Worm (Caenorhabditis elegans) whole organism, early embryonic: ENCODE data around the gene folr-1.

Source experiments
- B0310.2 ChIP-seq: sonication (generic microtip); optimal IDR thresholded peaks from 2 replicates; lab custom pipeline; 2016; ENCODE audit warnings: mild to moderate bottlenecking, missing genetic modification characterization, missing compliant biosample characterization
- F13C5.2 ChIP-seq: sonication (generic microtip); optimal IDR thresholded peaks from 2 replicates; lab custom pipeline; 2017; ENCODE audit warnings: mild to moderate bottlenecking, missing genetic modification characterization, inconsistent platforms, missing compliant biosample characterization
- aly-1 ChIP-seq: sonication (generic microtip); optimal IDR thresholded peaks from 2 replicates; lab custom pipeline; 2016; ENCODE audit warnings: missing genetic modification characterization, missing compliant biosample characterization
- ama-1 ChIP-seq: fragments of 150-350 bp; optimal IDR thresholded peaks from 2 replicates; lab custom pipeline; 2014
- ceh-13 ChIP-seq: fragments of 200-800 bp; sonication (Bioruptor generic); optimal IDR thresholded peaks from 2 replicates; lab custom pipeline; 2018; ENCODE audit warnings: mild to moderate bottlenecking, missing genetic modification characterization, missing compliant biosample characterization
- ceh-36 ChIP-seq: sonication (generic microtip); optimal IDR thresholded peaks from 2 replicates; lab custom pipeline; 2016; ENCODE audit warnings: missing genetic modification characterization, inconsistent platforms, missing compliant biosample characterization
- ets-7 ChIP-seq: sonication (generic microtip); optimal IDR thresholded peaks from 2 replicates; lab custom pipeline; 2016; ENCODE audit warnings: missing genotype, missing genetic modification characterization, missing compliant biosample characterization
- flt-1 ChIP-seq: fragments of 200-800 bp; sonication (Bioruptor generic); IDR thresholded peaks from 2 replicates; pipeline ENCODE4 v1.3.6; 2022; ENCODE audit warnings: missing genetic modification characterization, missing compliant biosample characterization
- hmbx-1 ChIP-seq: sonication (generic microtip); optimal IDR thresholded peaks from 2 replicates; lab custom pipeline; 2016; ENCODE audit warnings: mild to moderate bottlenecking, missing genetic modification characterization, missing compliant biosample characterization
- hmg-4 ChIP-seq: fragments of 200-800 bp; sonication (Bioruptor generic); optimal IDR thresholded peaks from 2 replicates; lab custom pipeline; 2018; ENCODE audit warnings: mild to moderate bottlenecking, missing genetic modification characterization, missing compliant biosample characterization
- hnd-1 ChIP-seq: sonication (generic microtip); optimal IDR thresholded peaks from 2 replicates; lab custom pipeline; 2016; ENCODE audit warnings: missing genetic modification characterization, missing compliant biosample characterization
- pes-1 ChIP-seq: fragments of 200-800 bp; sonication (Bioruptor generic); IDR thresholded peaks from 2 replicates; pipeline ENCODE4 v1.3.6; 2022; ENCODE audit warnings: missing genetic modification reagents, missing genetic modification characterization, missing compliant biosample characterization
- scrt-1 ChIP-seq: fragments of 200-800 bp; sonication (Bioruptor generic); IDR thresholded peaks from 2 replicates; pipeline ENCODE4 v1.3.6; 2022; ENCODE audit warnings: missing genetic modification characterization, missing compliant biosample characterization
- sea-1 ChIP-seq: fragments of 200-800 bp; sonication (Bioruptor generic); conservative IDR thresholded peaks from 2 replicates; pipeline ENCODE4 v1.3.6; 2022; ENCODE audit warnings: missing genetic modification characterization, missing compliant biosample characterization
- tbx-11 ChIP-seq: fragments of 200-800 bp; sonication (Bioruptor generic); IDR thresholded peaks from 2 replicates; pipeline ENCODE4 v1.3.6; 2022; ENCODE audit warnings: missing genetic modification characterization, missing compliant biosample characterization
- tbx-37 ChIP-seq: fragments of 200-800 bp; sonication (Bioruptor generic); conservative IDR thresholded peaks from 2 replicates; pipeline ENCODE4 v1.3.6; 2022; ENCODE audit warnings: missing genetic modification reagents, missing genetic modification characterization, missing compliant biosample characterization
- tra-4 ChIP-seq: sonication (generic microtip); optimal IDR thresholded peaks from 2 replicates; lab custom pipeline; 2017; ENCODE audit warnings: missing genetic modification characterization, missing compliant biosample characterization

folr-1 gene

DNA sequence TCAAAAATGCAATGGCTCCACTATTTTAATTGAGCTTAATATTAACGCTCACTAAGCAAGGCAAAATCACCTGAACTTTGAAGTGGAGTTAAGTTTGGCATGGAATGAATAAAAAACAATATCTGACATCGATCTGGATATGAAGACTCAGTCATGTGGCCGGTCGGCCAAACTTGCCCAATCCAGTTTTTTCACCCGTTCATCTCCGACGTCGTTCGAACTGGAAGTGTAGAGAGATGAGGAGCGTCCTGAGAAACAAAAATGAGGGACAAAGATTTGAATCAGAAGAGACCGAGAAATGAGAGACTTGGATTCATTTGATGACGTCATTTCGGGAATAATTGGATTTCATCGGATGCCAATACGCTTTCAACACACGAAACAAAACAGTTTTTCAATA is 19.0 kb downstream of the folr-1 start:
- TF ChIP-seq hmbx-1 (tag; lab: Kevin White, UChicago) (no peak), pes-1 (GFP tag; lab: Robert Waterston, UW) (no peak), ets-7 (tag; lab: Kevin White, UChicago) (no peak), tbx-11 (GFP tag; lab: Robert Waterston, UW) (no peak), ceh-36 (no peak), B0310.2 (no peak), hnd-1 (tag; lab: Kevin White, UChicago) (no peak), F13C5.2 (tag; lab: Kevin White, UChicago) (no peak), flt-1 (GFP tag; lab: Robert Waterston, UW) (no peak)

DNA sequence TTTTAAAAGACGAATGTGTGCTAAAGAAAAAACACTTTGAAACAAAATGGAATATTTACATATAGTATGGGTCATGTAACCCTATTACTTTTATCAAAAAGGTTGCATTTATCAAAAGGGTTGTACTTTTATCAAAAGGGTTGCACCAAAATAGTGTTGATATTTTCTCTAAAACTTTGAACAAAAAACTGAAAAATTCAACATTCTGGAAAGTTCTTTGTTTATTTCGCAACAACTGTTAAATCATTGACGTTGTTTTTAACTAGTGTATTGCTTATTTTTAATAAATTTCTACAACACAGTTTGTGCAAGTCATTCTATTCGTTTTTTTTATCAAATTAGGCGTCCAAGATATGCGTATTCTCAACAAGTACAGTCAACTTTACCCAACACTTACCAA is 19.4 kb downstream of the folr-1 start, which contains the start of the genes C17G1.5 and C17G1.14:
TSS of gene C17G1.5 (plus strand) at position 266 of the 400 bp plus-strand sequence.
TSS of gene C17G1.14 (plus strand) at position 277 of the 400 bp plus-strand sequence.
- no peak for TF ChIP-seq ets-7 (tag; lab: Kevin White, UChicago)
- no peak for TF ChIP-seq tbx-37
- TF ChIP-seq ceh-36: no peak
- no peak for TF ChIP-seq flt-1 (GFP tag; lab: Robert Waterston, UW)
- no peak for TF ChIP-seq scrt-1 (GFP tag; lab: Robert Waterston, UW)
- no peak for TF ChIP-seq sea-1 (GFP tag; lab: Robert Waterston, UW)
- no peak for TF ChIP-seq B0310.2
- TF ChIP-seq tra-4 (tag; lab: Kevin White, UChicago): no peak
- no peak for TF ChIP-seq hnd-1 (tag; lab: Kevin White, UChicago)
- no peak for TF ChIP-seq aly-1 (tag; lab: Kevin White, UChicago)
- no peak for TF ChIP-seq hmg-4 (GFP tag; lab: Kevin White, UChicago)
- no peak for TF ChIP-seq tbx-11 (GFP tag; lab: Robert Waterston, UW)
- TF ChIP-seq ama-1 (lab: Kevin White, UChicago): no peak
- no peak for TF ChIP-seq F13C5.2 (tag; lab: Kevin White, UChicago)
- no peak for TF ChIP-seq ceh-13 (GFP tag; lab: Kevin White, UChicago)
- no peak for TF ChIP-seq pes-1 (GFP tag; lab: Robert Waterston, UW)
- no peak for TF ChIP-seq hmbx-1 (tag; lab: Kevin White, UChicago)

- TF ChIP-seq B0310.2 (no peak), hmg-4 (GFP tag; lab: Kevin White, UChicago) (no peak), ceh-36 (no peak), F13C5.2 (tag; lab: Kevin White, UChicago) (no peak), ets-7 (tag; lab: Kevin White, UChicago) (no peak), pes-1 (GFP tag; lab: Robert Waterston, UW) (no peak), tbx-37 (no peak)
Observed at ce11 chrX:9940524-9940923, 21.4 kb downstream of the folr-1 start.

DNA sequence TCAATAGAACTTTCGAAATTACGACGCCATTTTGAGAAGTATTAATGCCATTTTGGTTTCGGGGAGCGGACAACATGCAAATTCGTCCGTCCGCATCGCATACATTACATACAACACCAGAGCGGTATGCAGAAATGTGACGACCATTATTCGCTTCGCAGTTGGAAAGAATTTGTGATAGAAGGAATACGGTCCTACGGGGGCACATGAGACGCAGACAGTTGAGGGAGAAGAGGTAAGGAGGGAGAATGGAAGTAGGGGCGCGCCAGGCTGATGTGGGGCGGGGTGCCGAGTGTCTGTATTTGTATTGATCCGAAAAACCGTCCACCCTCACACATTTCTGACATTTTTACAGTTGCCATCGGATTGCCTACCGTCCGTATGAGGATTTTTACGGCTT is 22.3 kb downstream of the folr-1 start:
- no peak for TF ChIP-seq F13C5.2 (tag; lab: Kevin White, UChicago)
- TF ChIP-seq sea-1 (GFP tag; lab: Robert Waterston, UW): no peak
- TF ChIP-seq tbx-11 (GFP tag; lab: Robert Waterston, UW): no peak
- no peak for TF ChIP-seq scrt-1 (GFP tag; lab: Robert Waterston, UW)
- no peak for TF ChIP-seq ceh-13 (GFP tag; lab: Kevin White, UChicago)
- no peak for TF ChIP-seq aly-1 (tag; lab: Kevin White, UChicago)
- no peak for TF ChIP-seq hmbx-1 (tag; lab: Kevin White, UChicago)
- TF ChIP-seq tbx-37: no peak
- TF ChIP-seq ceh-36: no peak
- no peak for TF ChIP-seq tra-4 (tag; lab: Kevin White, UChicago)
- no peak for TF ChIP-seq hnd-1 (tag; lab: Kevin White, UChicago)
- no peak for TF ChIP-seq B0310.2

ce11 chrX:9948528-9948927 is 29.4 kb downstream of the folr-1 start:
- TF ChIP-seq tbx-37 (no peak), ceh-13 (GFP tag; lab: Kevin White, UChicago) (no peak), sea-1 (GFP tag; lab: Robert Waterston, UW) (no peak), aly-1 (tag; lab: Kevin White, UChicago) (no peak), tbx-11 (GFP tag; lab: Robert Waterston, UW) (no peak), hmbx-1 (tag; lab: Kevin White, UChicago) (no peak), flt-1 (GFP tag; lab: Robert Waterston, UW) (no peak), ets-7 (tag; lab: Kevin White, UChicago) (no peak), hnd-1 (tag; lab: Kevin White, UChicago) (no peak), pes-1 (GFP tag; lab: Robert Waterston, UW) (no peak), ceh-36 (no peak), tra-4 (tag; lab: Kevin White, UChicago) (no peak), B0310.2 (no peak), hmg-4 (GFP tag; lab: Kevin White, UChicago) (no peak), ama-1 (lab: Kevin White, UChicago) (no peak), scrt-1 (GFP tag; lab: Robert Waterston, UW) (no peak)

DNA sequence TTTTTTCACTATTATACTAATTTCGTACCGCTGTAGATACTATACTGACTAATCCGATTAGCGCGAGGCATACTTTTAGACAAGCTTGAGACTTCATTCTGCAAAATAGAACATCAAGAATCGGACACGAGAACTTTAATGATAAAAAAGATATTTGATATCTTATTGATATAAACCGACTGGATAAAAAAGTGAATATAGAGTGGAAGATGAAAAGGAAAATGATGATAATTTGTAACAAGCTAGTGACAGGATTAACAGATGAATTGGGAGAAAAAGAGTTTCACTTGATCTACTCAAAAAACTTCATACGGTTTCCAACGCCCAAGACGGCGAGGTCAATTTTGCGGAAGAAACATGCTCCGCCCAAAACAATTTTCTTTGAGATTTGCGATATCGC is 29.9 kb downstream of the folr-1 start, which contains the start of gene nas-37:
TSS of gene nas-37 (minus strand) at position 101 of the 400 bp plus-strand sequence.
- no peak for TF ChIP-seq ceh-13 (GFP tag; lab: Kevin White, UChicago)
- TF ChIP-seq F13C5.2 (tag; lab: Kevin White, UChicago): no peak
- no peak for TF ChIP-seq hmbx-1 (tag; lab: Kevin White, UChicago)
- no peak for TF ChIP-seq ceh-36

ce11 chrX:9954483-9955041 is 35.5 kb downstream of the folr-1 start, which contains the start of gene cysl-1:
Gene cysl-1 (minus strand): TSS chrX:9954533.
- TF ChIP-seq tra-4 (tag; lab: Kevin White, UChicago) (no peak), ceh-13 (GFP tag; lab: Kevin White, UChicago) (no peak), hmg-4 (GFP tag; lab: Kevin White, UChicago) (no peak), F13C5.2 (tag; lab: Kevin White, UChicago) (no peak), tbx-37 (no peak), hmbx-1 (tag; lab: Kevin White, UChicago) (no peak), hnd-1 (tag; lab: Kevin White, UChicago) (no peak), aly-1 (tag; lab: Kevin White, UChicago) (no peak), sea-1 (GFP tag; lab: Robert Waterston, UW) (no peak), ceh-36 (no peak), scrt-1 (GFP tag; lab: Robert Waterston, UW) (no peak)
